Worm (Caenorhabditis elegans): ENCODE data around the gene T25E12.14.
A peak's percentile ranks its signal among the peaks of the same experiment; 100 is the strongest.

Gene T25E12.14

ce11 chrV:16716574-16716973 is 10.4 kb upstream of the T25E12.14 start, which contains the start of gene srh-137:
srh-137 (minus strand) TSS chrV:16716674.
- TF ChIP-seq ceh-91 (GFP tag; IDR thresholded peaks at IDR 0.05) (no peak), T07F8.4 (tag; optimal IDR thresholded peaks at IDR 0.05) (no peak), sptf-2 (GFP tag; optimal IDR thresholded peaks at IDR 0.05) (no peak), attf-5 (GFP tag; optimal IDR thresholded peaks at IDR 0.05) (no peak)

ce11 chrV:16723744-16724143 is 3.3 kb upstream of the T25E12.14 start, which contains the start of gene nhr-112:
nhr-112 (minus strand) TSS chrV:16723844.
- no peak for TF ChIP-seq nfya-2 (GFP tag; IDR thresholded peaks at IDR 0.05)
- TF ChIP-seq ccch-3 (GFP tag; optimal IDR thresholded peaks at IDR 0.05): no peak
- TF ChIP-seq B0336.3 (GFP tag; IDR thresholded peaks at IDR 0.05): no peak
- TF ChIP-seq tbx-9 (tag; optimal IDR thresholded peaks at IDR 0.05; ENCODE audit: borderline replicate concordance): no peak
- no peak for TF ChIP-seq ztf-28 (GFP tag; IDR thresholded peaks at IDR 0.05)
- TF ChIP-seq F49E8.2 (tag; optimal IDR thresholded peaks at IDR 0.05; ENCODE audit: insufficient read depth): no peak
- no peak for TF ChIP-seq mxl-1 (tag; optimal IDR thresholded peaks at IDR 0.05)
- no peak for TF ChIP-seq C17E4.6 (GFP tag; IDR thresholded peaks at IDR 0.05)
- no peak for TF ChIP-seq K12H6.12 (tag; optimal IDR thresholded peaks at IDR 0.05)
- TF ChIP-seq nfyb-1 (GFP tag; IDR thresholded peaks at IDR 0.05): no peak
- TF ChIP-seq athp-1 (tag; optimal IDR thresholded peaks at IDR 0.05): no peak
- no peak for TF ChIP-seq egrh-3 (GFP tag; IDR thresholded peaks at IDR 0.05)
- no peak for TF ChIP-seq ztf-25 (GFP tag; IDR thresholded peaks at IDR 0.05)
- TF ChIP-seq lsy-27 (tag; optimal IDR thresholded peaks at IDR 0.05; ENCODE audit: borderline replicate concordance, insufficient read depth): no peak
- TF ChIP-seq zfh-2 (GFP tag; conservative IDR thresholded peaks at IDR 0.05): no peak
- no peak for TF ChIP-seq ztf-18 (tag; optimal IDR thresholded peaks at IDR 0.05)
- TF ChIP-seq bed-1 (GFP tag; IDR thresholded peaks at IDR 0.05): no peak
- TF ChIP-seq lin-40 (tag; optimal IDR thresholded peaks at IDR 0.05): no peak
- TF ChIP-seq ztf-26 (tag; optimal IDR thresholded peaks at IDR 0.05): no peak

- no peak for TF ChIP-seq lsy-27 (tag; optimal IDR thresholded peaks at IDR 0.05; ENCODE audit: borderline replicate concordance, insufficient read depth)
- TF ChIP-seq cebp-1 (GFP tag; IDR thresholded peaks at IDR 0.05): peak; percentile 35; the same call in 1 of the 2 replicates
- no peak for TF ChIP-seq cebp-1 (tag; optimal IDR thresholded peaks at IDR 0.05)
- TF ChIP-seq Y95B8A.8 (GFP tag; IDR thresholded peaks at IDR 0.05): no peak
- TF ChIP-seq ama-1 (optimal IDR thresholded peaks at IDR 0.05): no peak
- TF ChIP-seq ama-1 (GFP tag; optimal IDR thresholded peaks at IDR 0.05): no peak
- no peak for TF ChIP-seq athp-1 (tag; optimal IDR thresholded peaks at IDR 0.05)
- TF ChIP-seq gei-17 (GFP tag; optimal IDR thresholded peaks at IDR 0.05): no peak
- TF ChIP-seq ztf-25 (GFP tag; IDR thresholded peaks at IDR 0.05): no peak
These were observed 2.4 kb upstream of the T25E12.14 start for ce11 chrV:16724574-16724973.

- TF ChIP-seq egrh-3 (GFP tag; IDR thresholded peaks at IDR 0.05): no peak
- no peak for TF ChIP-seq lin-26 (GFP tag; IDR thresholded peaks at IDR 0.05)
- TF ChIP-seq ceh-100 (GFP tag; IDR thresholded peaks at IDR 0.05): no peak
- no peak for TF ChIP-seq hsf-1 (GFP tag; IDR thresholded peaks at IDR 0.05)
- TF ChIP-seq attf-5 (GFP tag; optimal IDR thresholded peaks at IDR 0.05): peak; percentile 35
- TF ChIP-seq F39B2.1 (GFP tag; IDR thresholded peaks at IDR 0.05): no peak
- TF ChIP-seq B0336.3 (GFP tag; IDR thresholded peaks at IDR 0.05): no peak
- no peak for TF ChIP-seq snpc-4 (GFP tag; optimal IDR thresholded peaks at IDR 0.05)
- TF ChIP-seq snpc-4 (tag; optimal IDR thresholded peaks at IDR 0.05): peak in 2 of 4 experiments; percentile 38 to 46
- no peak for TF ChIP-seq Y79H2A.3 (GFP tag; conservative IDR thresholded peaks at IDR 0.05)
- TF ChIP-seq somi-1 (GFP tag; optimal IDR thresholded peaks at IDR 0.05): no peak
- no peak for TF ChIP-seq ztf-3 (GFP tag; optimal IDR thresholded peaks at IDR 0.05)
- TF ChIP-seq atf-7 (tag; optimal IDR thresholded peaks at IDR 0.05): peak; percentile 14
- TF ChIP-seq nhr-80 (tag; optimal IDR thresholded peaks at IDR 0.05): peak; percentile 88
- TF ChIP-seq let-607 (tag; optimal IDR thresholded peaks at IDR 0.05): peak in 1 of 2 experiments; percentile 10
These were observed 1.1 kb upstream of the T25E12.14 start for ce11 chrV:16725955-16726354.
